Fruit fly (Drosophila melanogaster) S2 (cell line): Measurements from ENCODE around the gene OtopLc.

Experiments
- CG8478 ChIP-seq: fragments of >200 bp; optimal IDR thresholded peaks from 2 replicates; lab custom pipeline; 2018
- CTCF ChIP-seq, 2 experiments: fragments of >200 bp; optimal IDR thresholded peaks; 2 replicates each; lab custom pipeline; 2018

DNA sequence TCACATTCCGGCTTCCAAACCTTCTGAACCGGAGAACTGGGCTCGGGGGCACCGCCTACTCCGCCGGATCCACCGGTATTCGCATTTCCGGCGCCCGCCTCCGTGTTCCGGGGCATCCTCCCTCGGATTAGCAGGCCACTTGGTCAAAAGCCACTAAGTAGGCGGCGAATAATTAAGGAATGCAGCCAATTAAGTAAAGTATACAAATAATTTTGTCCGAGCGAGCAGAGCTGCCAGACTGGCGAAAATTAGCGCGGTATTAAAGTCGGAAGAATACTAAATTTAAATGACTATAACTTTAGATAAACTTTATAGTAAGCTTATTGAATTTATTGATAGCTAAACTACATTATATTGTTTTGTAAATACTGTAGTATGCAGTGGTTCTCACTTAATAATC lies 44.1 kb downstream of the OtopLc start, which contains the start of gene RhoGAP5A:
- no peak for TF ChIP-seq CTCF (optimal IDR thresholded peaks at IDR 0.05; lab: Kevin White, UChicago)
- no peak for TF ChIP-seq CG8478 (lab: Kevin White, UChicago)
